Worm (Caenorhabditis elegans): ENCODE measurements around the gene camt-1.

- no peak for TF ChIP-seq che-1 (tag; optimal IDR thresholded peaks at IDR 0.05)
- no peak for TF ChIP-seq hlh-15 (tag; optimal IDR thresholded peaks at IDR 0.05)
- no peak for TF ChIP-seq K02D7.2 (tag; optimal IDR thresholded peaks at IDR 0.05)
- no peak for TF ChIP-seq pha-4 (tag; optimal IDR thresholded peaks at IDR 0.05)
- TF ChIP-seq ama-1 (optimal IDR thresholded peaks at IDR 0.05), result no peak
- no peak for TF ChIP-seq ceh-6 (GFP tag; optimal IDR thresholded peaks at IDR 0.05)
- no peak for TF ChIP-seq ceh-18 (tag; optimal IDR thresholded peaks at IDR 0.05)
- TF ChIP-seq pat-9 (tag; optimal IDR thresholded peaks at IDR 0.05), result no peak
- no peak for TF ChIP-seq npax-4 (tag; optimal IDR thresholded peaks at IDR 0.05)
- no peak for TF ChIP-seq ceh-19 (GFP tag; optimal IDR thresholded peaks at IDR 0.05)
- TF ChIP-seq sdc-2 (tag; optimal IDR thresholded peaks at IDR 0.05), result no peak
- TF ChIP-seq ceh-45 (GFP tag; IDR thresholded peaks at IDR 0.05), result no peak
- TF ChIP-seq nfya-1 (tag; optimal IDR thresholded peaks at IDR 0.05), result no peak
- no peak for TF ChIP-seq ceh-9 (tag; optimal IDR thresholded peaks at IDR 0.05)
Observed at ce11 chrII:4507669-4508068, 2.7 kb upstream of the camt-1 start.

All from whole organism, late embryonic.